Fruit fly (Drosophila melanogaster) whole organism, embryonic: ENCODE results near the gene sti.

Experiments
- ATbp ChIP-seq: fragments of 200-800 bp; sonication (Bioruptor generic); optimal IDR thresholded peaks from 2 replicates; lab custom pipeline; 2017; ENCODE audit warnings: missing biosample characterization, mild to moderate bottlenecking, missing genetic modification characterization, missing genetic modification reagents
- CG10959 ChIP-seq: fragments of 200-800 bp; sonication (Bioruptor generic); IDR thresholded peaks from 2 replicates; pipeline ENCODE4 v1.3.6; 2022; ENCODE audit warnings: missing biosample characterization, missing genetic modification characterization
- CG10979 ChIP-seq: fragments of 200-800 bp; sonication (Bioruptor generic); optimal IDR thresholded peaks from 2 replicates; lab custom pipeline; 2018; ENCODE audit warnings: missing biosample characterization, mild to moderate bottlenecking, missing genetic modification characterization, moderate library complexity
- CG12391 ChIP-seq: fragments of 200-800 bp; sonication (Bioruptor generic); optimal IDR thresholded peaks from 3 replicates; lab custom pipeline; 2018; ENCODE audit warnings: missing biosample characterization, mild to moderate bottlenecking, missing genetic modification characterization, moderate library complexity
- CG13296 ChIP-seq: fragments of 200-800 bp; sonication (Bioruptor generic); optimal IDR thresholded peaks from 3 replicates; lab custom pipeline; 2018; ENCODE audit warnings: missing biosample characterization, mild to moderate bottlenecking, missing genetic modification characterization
- CG15514 ChIP-seq: fragments of 200-800 bp; sonication (Bioruptor generic); optimal IDR thresholded peaks from 3 replicates; lab custom pipeline; 2017; ENCODE audit warnings: missing biosample characterization, missing genetic modification characterization, mild to moderate bottlenecking, moderate library complexity, missing genetic modification reagents
- CG32772 ChIP-seq: fragments of 200-800 bp; sonication (Bioruptor generic); IDR thresholded peaks from 2 replicates; pipeline ENCODE4 v1.3.6; 2022; ENCODE audit warnings: missing biosample characterization, missing genetic modification characterization
- CG4404 ChIP-seq: fragments of 200-800 bp; sonication (Bioruptor generic); IDR thresholded peaks from 2 replicates; pipeline ENCODE4 v1.3.6; 2022; ENCODE audit warnings: missing biosample characterization, missing genetic modification characterization
- CG4617 ChIP-seq: fragments of 200-800 bp; sonication (Bioruptor generic); optimal IDR thresholded peaks from 3 replicates; lab custom pipeline; 2016; ENCODE audit warnings: missing biosample characterization, missing genetic modification characterization, borderline replicate concordance
- CG4730 ChIP-seq: fragments of 200-800 bp; sonication (Bioruptor generic); IDR thresholded peaks from 2 replicates; pipeline ENCODE4 v1.3.6; 2022; ENCODE audit warnings: missing biosample characterization, missing genetic modification characterization
- CG4854 ChIP-seq: fragments of 200-800 bp; sonication (Bioruptor generic); optimal IDR thresholded peaks from 2 replicates; lab custom pipeline; 2016; ENCODE audit warnings: missing biosample characterization, missing genetic modification characterization, inconsistent platforms
- CG5245 ChIP-seq: fragments of 200-800 bp; sonication (Bioruptor generic); optimal IDR thresholded peaks from 3 replicates; lab custom pipeline; 2016; ENCODE audit warnings: missing biosample characterization, missing genetic modification characterization
- CG6654 ChIP-seq: fragments of 200-800 bp; sonication (Bioruptor generic); optimal IDR thresholded peaks from 2 replicates; lab custom pipeline; 2017; ENCODE audit warnings: missing biosample characterization, mild to moderate bottlenecking, missing genetic modification characterization
- CG6765 ChIP-seq: fragments of 200-800 bp; sonication (Bioruptor generic); optimal IDR thresholded peaks from 3 replicates; lab custom pipeline; 2017; ENCODE audit warnings: missing biosample characterization, mild to moderate bottlenecking, missing genetic modification characterization
- CG7556 ChIP-seq: fragments of 200-800 bp; sonication (Bioruptor generic); optimal IDR thresholded peaks from 2 replicates; lab custom pipeline; 2017; ENCODE audit warnings: missing biosample characterization, mild to moderate bottlenecking, missing genetic modification characterization
- CG8281 ChIP-seq: fragments of 200-800 bp; sonication (Bioruptor generic); optimal IDR thresholded peaks from 2 replicates; lab custom pipeline; 2018; ENCODE audit warnings: missing biosample characterization, mild to moderate bottlenecking, missing genetic modification characterization, moderate library complexity
- CG8359 ChIP-seq: fragments of 200-800 bp; sonication (Bioruptor generic); optimal IDR thresholded peaks from 2 replicates; lab custom pipeline; 2017; ENCODE audit warnings: missing biosample characterization, mild to moderate bottlenecking, missing genetic modification characterization, borderline replicate concordance
- Dip2 ChIP-seq: fragments of 200-800 bp; sonication (Bioruptor generic); IDR thresholded peaks from 2 replicates; pipeline ENCODE4 v1.3.6; 2022; ENCODE audit warnings: missing biosample characterization, missing genetic modification characterization
- E2f2 ChIP-seq: fragments of 200-800 bp; sonication (Bioruptor generic); IDR thresholded peaks from 2 replicates; pipeline ENCODE4 v1.3.6; 2022; ENCODE audit warnings: missing biosample characterization, missing genetic modification characterization
- Fer3 ChIP-seq: fragments of 200-800 bp; sonication (Bioruptor generic); optimal IDR thresholded peaks from 2 replicates; lab custom pipeline; 2018; ENCODE audit warnings: missing biosample characterization, mild to moderate bottlenecking, missing genetic modification characterization, moderate library complexity
- HHEX ChIP-seq: fragments of 200-800 bp; sonication (Bioruptor generic); optimal IDR thresholded peaks from 3 replicates; lab custom pipeline; 2017; ENCODE audit warnings: missing biosample characterization, mild to moderate bottlenecking, missing genetic modification characterization, missing genetic modification reagents
- Optix ChIP-seq: fragments of 200-800 bp; sonication (Bioruptor generic); IDR thresholded peaks from 3 replicates; pipeline ENCODE4 v1.3.6; 2022; ENCODE audit warnings: missing biosample characterization, missing genetic modification characterization
- Side ChIP-seq: fragments of 200-800 bp; sonication (Bioruptor generic); optimal IDR thresholded peaks from 2 replicates; lab custom pipeline; 2016; ENCODE audit warnings: missing biosample characterization, missing genetic modification characterization
- Sin3A ChIP-seq: fragments of >200 bp; optimal IDR thresholded peaks from 2 replicates; lab custom pipeline; 2018
- Sox102F ChIP-seq: fragments of 200-800 bp; sonication (Bioruptor generic); optimal IDR thresholded peaks from 2 replicates; lab custom pipeline; 2018; ENCODE audit warnings: missing biosample characterization, mild to moderate bottlenecking, missing genetic modification characterization, moderate library complexity
- Stat92E ChIP-seq, 3 experiments: fragments of >200 bp in 2 of 3; fragments of 200-800 bp in 1 of 3; sonication (Bioruptor generic) in 1 of 3; optimal IDR thresholded peaks; 2 replicates each; lab custom pipeline; 2017 to 2019; ENCODE audit warnings: missing biosample characterization in 3 of 3, missing genetic modification characterization in 3 of 3, mild to moderate bottlenecking in 1 of 3, moderate library complexity in 1 of 3
- bsh ChIP-seq, 2 experiments: fragments of 200-800 bp; sonication (Bioruptor generic); optimal IDR thresholded peaks; 2 replicates each; lab custom pipeline; 2017 to 2018; ENCODE audit warnings: mild to moderate bottlenecking in 2 of 2, missing biosample characterization in 2 of 2, missing genetic modification characterization in 2 of 2, moderate library complexity in 1 of 2
- caup ChIP-seq: fragments of 200-800 bp; sonication (Bioruptor generic); optimal IDR thresholded peaks from 3 replicates; lab custom pipeline; 2017; ENCODE audit warnings: missing biosample characterization, mild to moderate bottlenecking, missing genetic modification characterization, moderate library complexity; ENCODE audit not compliant: severe bottlenecking
- chif ChIP-seq, 2 experiments: fragments of 200-800 bp; sonication (Bioruptor generic); optimal IDR thresholded peaks; 3 replicates each; lab custom pipeline; 2016; ENCODE audit warnings: missing biosample characterization in 2 of 2, missing genetic modification characterization in 2 of 2
- dpn ChIP-seq, 2 experiments: fragments of 200-800 bp; sonication (Bioruptor generic); optimal IDR thresholded peaks; 3 replicates each; lab custom pipeline; 2016; ENCODE audit warnings: missing biosample characterization in 2 of 2, missing genetic modification characterization in 2 of 2
- esg ChIP-seq: fragments of 200-800 bp; sonication (Bioruptor generic); conservative IDR thresholded peaks from 2 replicates; pipeline ENCODE4 v1.3.6; 2022; ENCODE audit warnings: missing biosample characterization, missing genetic modification characterization
- fd3F ChIP-seq: fragments of 200-800 bp; sonication (Bioruptor generic); optimal IDR thresholded peaks from 2 replicates; lab custom pipeline; 2018; ENCODE audit warnings: missing biosample characterization, mild to moderate bottlenecking, missing genetic modification characterization, moderate library complexity
- ken ChIP-seq: fragments of 200-800 bp; sonication (Bioruptor generic); IDR thresholded peaks from 3 replicates; pipeline ENCODE4 v1.3.6; 2022; ENCODE audit warnings: missing biosample characterization, missing genetic modification characterization
- klu ChIP-seq: fragments of 200-800 bp; sonication (Bioruptor generic); IDR thresholded peaks from 2 replicates; pipeline ENCODE4 v1.3.6; 2022; ENCODE audit warnings: missing biosample characterization, missing genetic modification characterization
- lmd ChIP-seq: fragments of 200-800 bp; sonication (Bioruptor generic); IDR thresholded peaks from 2 replicates; pipeline ENCODE4 v1.3.6; 2022; ENCODE audit warnings: missing biosample characterization, missing genetic modification characterization
- mam ChIP-seq: fragments of 200-800 bp; sonication (Bioruptor generic); optimal IDR thresholded peaks from 3 replicates; lab custom pipeline; 2016; ENCODE audit warnings: missing biosample characterization, missing genetic modification characterization
- nau ChIP-seq: fragments of 200-800 bp; sonication (Bioruptor generic); optimal IDR thresholded peaks from 3 replicates; lab custom pipeline; 2017; ENCODE audit warnings: missing biosample characterization, mild to moderate bottlenecking, missing genetic modification characterization, missing genetic modification reagents
- row ChIP-seq: fragments of 200-800 bp; sonication (Bioruptor generic); IDR thresholded peaks from 3 replicates; pipeline ENCODE4 v1.3.6; 2022; ENCODE audit warnings: missing biosample characterization, missing genetic modification characterization
- salm ChIP-seq: fragments of 200-800 bp; sonication (Bioruptor generic); optimal IDR thresholded peaks from 2 replicates; lab custom pipeline; 2018; ENCODE audit warnings: missing biosample characterization, mild to moderate bottlenecking, missing genetic modification characterization
- sens ChIP-seq: fragments of 200-800 bp; sonication (Bioruptor generic); peaks from one replicate; lab custom pipeline; 2016; ENCODE audit warnings: missing biosample characterization, missing genetic modification characterization
- stc ChIP-seq: fragments of 200-800 bp; sonication (Bioruptor generic); IDR thresholded peaks from 2 replicates; pipeline ENCODE4 v1.3.6; 2022; ENCODE audit warnings: missing biosample characterization, missing genetic modification characterization
- sug ChIP-seq: fragments of 200-800 bp; optimal IDR thresholded peaks from 2 replicates; lab custom pipeline; 2019; ENCODE audit warnings: missing biosample characterization, mild to moderate bottlenecking, missing genetic modification characterization, moderate library complexity
- tgo ChIP-seq: fragments of 200-800 bp; sonication (Bioruptor generic); IDR thresholded peaks from 3 replicates; pipeline ENCODE4 v1.3.6; 2022; ENCODE audit warnings: missing biosample characterization, missing genetic modification characterization
- tin ChIP-seq: fragments of 200-800 bp; sonication (Bioruptor generic); optimal IDR thresholded peaks from 3 replicates; lab custom pipeline; 2016; ENCODE audit warnings: missing biosample characterization, missing genetic modification characterization
- toy ChIP-seq: fragments of 200-800 bp; sonication (Bioruptor generic); IDR thresholded peaks from 2 replicates; pipeline ENCODE4 v1.3.6; 2022; ENCODE audit warnings: missing biosample characterization, missing genetic modification characterization
- twi ChIP-seq: fragments of 200-800 bp; optimal IDR thresholded peaks from 2 replicates; lab custom pipeline; 2019; ENCODE audit warnings: missing biosample characterization, mild to moderate bottlenecking, missing genetic modification characterization, moderate library complexity
- wdn ChIP-seq: fragments of 200-800 bp; sonication (Bioruptor generic); IDR thresholded peaks from 2 replicates; pipeline ENCODE4 v1.3.6; 2022; ENCODE audit warnings: missing biosample characterization, missing genetic modification characterization
- wek ChIP-seq: fragments of 200-800 bp; sonication (Bioruptor generic); optimal IDR thresholded peaks from 3 replicates; lab custom pipeline; 2018; ENCODE audit warnings: missing biosample characterization, mild to moderate bottlenecking, missing genetic modification characterization, moderate library complexity
- zf30C ChIP-seq: fragments of 200-800 bp; sonication (Bioruptor generic); optimal IDR thresholded peaks from 3 replicates; lab custom pipeline; 2018; ENCODE audit warnings: missing biosample characterization, mild to moderate bottlenecking, missing genetic modification characterization

sti gene

DNA sequence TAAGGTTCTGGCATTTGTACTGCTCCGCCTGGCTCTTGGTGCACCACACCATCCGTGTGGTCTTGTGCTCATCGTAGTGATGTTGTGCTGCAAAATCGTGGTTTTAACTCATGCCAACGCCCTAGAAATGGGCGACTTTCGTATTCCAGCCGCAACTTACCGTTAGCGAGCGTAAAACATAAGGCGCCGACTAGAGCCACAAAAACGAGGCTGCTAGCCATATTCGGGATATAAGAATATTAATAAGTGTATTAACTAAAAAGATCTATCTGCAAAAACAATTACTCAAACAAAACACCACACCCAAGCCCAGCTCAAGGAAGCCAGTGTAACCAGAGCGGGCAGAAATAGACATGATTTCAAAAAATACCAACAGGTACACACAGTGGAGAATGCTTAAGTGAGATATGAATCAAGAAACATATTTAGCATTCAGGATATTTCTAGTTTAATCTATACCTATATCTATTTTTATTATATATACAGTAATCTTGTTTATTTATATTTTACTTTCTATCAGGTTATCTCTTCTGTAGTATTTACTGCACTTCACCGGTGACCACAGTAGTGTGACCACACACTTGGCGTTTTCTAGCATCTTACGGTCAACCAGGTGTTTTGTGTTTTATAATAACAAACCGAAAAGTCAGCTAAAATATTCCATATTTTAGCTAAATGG lies 18.9 kb upstream of the sti start, which contains the start of the genes Tsf2 and CG34242 (continued):
- no peak for TF ChIP-seq Dip2 (GFP tag; lab: Robert Waterston, UW)
- peak; percentile 21 for TF ChIP-seq mam
- no peak for TF ChIP-seq wek
- TF ChIP-seq row (GFP tag; lab: Robert Waterston, UW), result peak; percentile 84
- peak; percentile 25 for TF ChIP-seq twi (tag; lab: Kevin White, UChicago)
- TF ChIP-seq dpn (GFP tag; optimal IDR thresholded peaks at IDR 0.05; lab: Kevin White, UChicago), result peak in 1 of 2 experiments; percentile 6
- peak; percentile 90 for TF ChIP-seq CG15514 (GFP tag; lab: Kevin White, UChicago)
- peak; percentile 77; the same call in 2 of the 3 replicates for TF ChIP-seq ken (GFP tag; lab: Robert Waterston, UW)
- TF ChIP-seq CG7556 (GFP tag; lab: Kevin White, UChicago), result peak; percentile 49
- peak; percentile 24; the same call in 1 of the 2 replicates for TF ChIP-seq E2f2 (GFP tag; lab: Robert Waterston, UW)
- peak; percentile 18 for TF ChIP-seq CG4854
- TF ChIP-seq Fer3 (tag; lab: Kevin White, UChicago), result peak; percentile 90
- TF ChIP-seq CG8281 (tag; lab: Kevin White, UChicago), result no peak
- TF ChIP-seq CG10959, result peak; percentile 68
- peak; percentile 8 for TF ChIP-seq CG5245
- TF ChIP-seq Stat92E (GFP tag; optimal IDR thresholded peaks at IDR 0.05; lab: Kevin White, UChicago), result peak in 1 of 3 experiments; percentile 26
- peak; percentile 95 for TF ChIP-seq CG4730 (GFP tag; lab: Robert Waterston, UW)
- peak; percentile 60 for TF ChIP-seq ATbp (GFP tag; lab: Kevin White, UChicago)
- peak; percentile 97 for TF ChIP-seq esg (GFP tag; lab: Robert Waterston, UW)
- peak; percentile 83 for TF ChIP-seq klu (GFP tag; lab: Robert Waterston, UW)
- peak; percentile 62; the same call in 1 of the 2 replicates for TF ChIP-seq wdn (GFP tag; lab: Robert Waterston, UW)
- TF ChIP-seq lmd (GFP tag; lab: Robert Waterston, UW), result peak; percentile 95
- peak; percentile 45 for TF ChIP-seq CG8359
- peak; percentile 83 for TF ChIP-seq stc (GFP tag; lab: Robert Waterston, UW)
- peak; percentile 78 for TF ChIP-seq CG4404 (GFP tag; lab: Robert Waterston, UW)
- TF ChIP-seq CG4617, result peak; percentile 26
- peak; percentile 94 for TF ChIP-seq tgo (GFP tag; lab: Robert Waterston, UW)
- TF ChIP-seq CG10979 (tag; lab: Kevin White, UChicago), result peak; percentile 85
- TF ChIP-seq chif (GFP tag; optimal IDR thresholded peaks at IDR 0.05; lab: Kevin White, UChicago), result no peak
- TF ChIP-seq CG32772 (GFP tag; lab: Robert Waterston, UW), result peak; percentile 96
- TF ChIP-seq CG6765 (GFP tag; lab: Kevin White, UChicago), result no peak
- TF ChIP-seq tin (GFP tag; lab: Kevin White, UChicago), result peak; percentile 74
- peak; percentile 74 for TF ChIP-seq HHEX (GFP tag; lab: Kevin White, UChicago)
- peak; percentile 49 for TF ChIP-seq CG6654 (GFP tag; lab: Kevin White, UChicago)
- TF ChIP-seq CG13296, result peak; percentile 78
- peak; percentile 66 for TF ChIP-seq caup (GFP tag; lab: Kevin White, UChicago)
- TF ChIP-seq fd3F, result peak; percentile 6
- peak; percentile 88 for TF ChIP-seq toy (GFP tag; lab: Robert Waterston, UW)
- peak; percentile 77 for TF ChIP-seq sug (tag; lab: Kevin White, UChicago)
- no peak for TF ChIP-seq Sox102F (GFP tag; lab: Kevin White, UChicago)
- peak; percentile 74 for TF ChIP-seq Optix (GFP tag; lab: Robert Waterston, UW)
- peak; percentile 1 for TF ChIP-seq Sin3A
- no peak for TF ChIP-seq Side
- TF ChIP-seq sens (GFP tag; lab: Kevin White, UChicago), result peak; percentile 67
- peak in 1 of 2 experiments; percentile 14 for TF ChIP-seq bsh (GFP tag; optimal IDR thresholded peaks at IDR 0.05; lab: Kevin White, UChicago)
- TF ChIP-seq CG12391 (tag; lab: Kevin White, UChicago), result peak; percentile 53
- TF ChIP-seq salm (tag; lab: Kevin White, UChicago), result peak; percentile 4
- TF ChIP-seq nau (GFP tag; lab: Kevin White, UChicago), result peak; percentile 51
- TF ChIP-seq zf30C (GFP tag; lab: Kevin White, UChicago), result no peak
